Worm (Caenorhabditis elegans): Measurements from ENCODE around the gene srj-53.
A peak's percentile ranks its signal among the peaks of the same experiment; 100 is the strongest.

srj-53 gene

ce11 chrV:731330-731729 is 36.8 kb upstream of the srj-53 start (continued):
- TF ChIP-seq T26A5.8 (tag; optimal IDR thresholded peaks at IDR 0.05) (no peak), F55B11.4 (tag; optimal IDR thresholded peaks at IDR 0.05; ENCODE audit: borderline replicate concordance, insufficient read depth) (no peak), fkh-3 (tag; optimal IDR thresholded peaks at IDR 0.05) (no peak), tlf-1 (GFP tag; optimal IDR thresholded peaks at IDR 0.05) (peak; percentile 84), lin-26 (GFP tag; IDR thresholded peaks at IDR 0.05) (peak; percentile 73), F52B5.7 (tag; optimal IDR thresholded peaks at IDR 0.05) (peak; percentile 76), madf-6 (GFP tag; IDR thresholded peaks at IDR 0.05) (0 out of 2 replicates have a peak, but pooled peaks have one; percentile 31), sea-2 (GFP tag; IDR thresholded peaks at IDR 0.05) (0 out of 2 replicates have a peak, but pooled peaks have one; percentile 11), hlh-12 (tag; optimal IDR thresholded peaks at IDR 0.05) (no peak), athp-1 (tag; optimal IDR thresholded peaks at IDR 0.05) (peak; percentile 18), efl-1 (GFP tag; optimal IDR thresholded peaks at IDR 0.05) (no peak), lag-1 (GFP tag; IDR thresholded peaks at IDR 0.05) (no peak), K11D2.4 (GFP tag; IDR thresholded peaks at IDR 0.05) (peak; percentile 84), hsf-1 (GFP tag; IDR thresholded peaks at IDR 0.05) (no peak), ccch-3 (GFP tag; optimal IDR thresholded peaks at IDR 0.05) (no peak), ets-4 (GFP tag; optimal IDR thresholded peaks at IDR 0.05) (peak; percentile 84), lin-54 (GFP tag; optimal IDR thresholded peaks at IDR 0.05) (peak; percentile 61), lin-35 (GFP tag; optimal IDR thresholded peaks at IDR 0.05) (peak in 1 of 3 experiments; percentile 29), F39B2.1 (GFP tag; IDR thresholded peaks at IDR 0.05) (no peak), lin-40 (tag; optimal IDR thresholded peaks at IDR 0.05) (peak; percentile 75), K12H6.12 (tag; optimal IDR thresholded peaks at IDR 0.05) (peak; percentile 71), B0261.1 (tag; optimal IDR thresholded peaks at IDR 0.05) (no peak), rcor-1 (GFP tag; IDR thresholded peaks at IDR 0.05) (peak; percentile 47; the same call in 1 of the 2 replicates), atf-7 (tag; optimal IDR thresholded peaks at IDR 0.05) (peak; percentile 93), unc-62 (GFP tag; optimal IDR thresholded peaks at IDR 0.05) (peak; percentile 83), Y53F4B.3 (GFP tag; IDR thresholded peaks at IDR 0.05) (no peak), snpc-3.4 (tag; optimal IDR thresholded peaks at IDR 0.05) (no peak), zfh-2 (GFP tag; conservative IDR thresholded peaks at IDR 0.05) (peak; percentile 81), tbx-9 (tag; optimal IDR thresholded peaks at IDR 0.05; ENCODE audit: borderline replicate concordance) (no peak), Y79H2A.3 (GFP tag; conservative IDR thresholded peaks at IDR 0.05) (no peak), xnd-1 (tag; optimal IDR thresholded peaks at IDR 0.05) (no peak), bed-1 (GFP tag; IDR thresholded peaks at IDR 0.05) (no peak), dpl-1 (GFP tag; optimal IDR thresholded peaks at IDR 0.05) (no peak), sptf-2 (GFP tag; optimal IDR thresholded peaks at IDR 0.05) (no peak), nhr-27 (tag; optimal IDR thresholded peaks at IDR 0.05) (no peak)

- TF ChIP-seq madf-3 (GFP tag; IDR thresholded peaks at IDR 0.05): 0 out of 2 replicates have a peak, but pooled peaks have one; percentile 47
- no peak for TF ChIP-seq ceh-79 (tag; optimal IDR thresholded peaks at IDR 0.05)
- peak; percentile 27; the same call in 1 of the 2 replicates for TF ChIP-seq hmg-1.2 (GFP tag; IDR thresholded peaks at IDR 0.05)
- no peak for TF ChIP-seq him-1 (tag; optimal IDR thresholded peaks at IDR 0.05)
- 0 out of 2 replicates have a peak, but pooled peaks have one; percentile 55 for TF ChIP-seq egl-44 (GFP tag; IDR thresholded peaks at IDR 0.05)
- TF ChIP-seq lin-40 (tag; optimal IDR thresholded peaks at IDR 0.05): peak; percentile 47
- TF ChIP-seq F52B5.7 (tag; optimal IDR thresholded peaks at IDR 0.05): no peak
- peak; percentile 25 for TF ChIP-seq ZK185.1 (tag; optimal IDR thresholded peaks at IDR 0.05; ENCODE audit: poor library complexity, severe bottlenecking)
- TF ChIP-seq tlf-1 (GFP tag; optimal IDR thresholded peaks at IDR 0.05): peak; percentile 46
- peak; percentile 38 for TF ChIP-seq attf-5 (GFP tag; optimal IDR thresholded peaks at IDR 0.05)
- peak; percentile 66 for TF ChIP-seq chd-7 (tag; optimal IDR thresholded peaks at IDR 0.05)
- TF ChIP-seq hsf-1 (GFP tag; IDR thresholded peaks at IDR 0.05): no peak
- 0 out of 2 replicates have a peak, but pooled peaks have one; percentile 24 for TF ChIP-seq lin-26 (GFP tag; IDR thresholded peaks at IDR 0.05)
- peak; percentile 81 for TF ChIP-seq nfyb-1 (GFP tag; IDR thresholded peaks at IDR 0.05)
- TF ChIP-seq F23B12.7 (tag; optimal IDR thresholded peaks at IDR 0.05; ENCODE audit: insufficient read depth): no peak
- peak; percentile 20 for TF ChIP-seq ztf-26 (tag; optimal IDR thresholded peaks at IDR 0.05)
- TF ChIP-seq ama-1 (optimal IDR thresholded peaks at IDR 0.05): no peak
- no peak for TF ChIP-seq ama-1 (GFP tag; optimal IDR thresholded peaks at IDR 0.05)
- TF ChIP-seq cebp-1 (GFP tag; IDR thresholded peaks at IDR 0.05): peak; percentile 37; the same call in 1 of the 2 replicates
- TF ChIP-seq cebp-1 (tag; optimal IDR thresholded peaks at IDR 0.05): peak; percentile 71
Observed at ce11 chrV:730216-730615, 35.7 kb upstream of the srj-53 start.
